Fruit fly (Drosophila melanogaster): ENCODE results near the gene CheB38b.

- TF ChIP-seq CG7045 (GFP tag; optimal IDR thresholded peaks at IDR 0.05) (no peak), Hr96 (GFP tag; optimal IDR thresholded peaks at IDR 0.05) (no peak), CG7101 (tag; optimal IDR thresholded peaks at IDR 0.05) (no peak), ovo (GFP tag; optimal IDR thresholded peaks at IDR 0.05) (no peak), Mnt (GFP tag; optimal IDR thresholded peaks at IDR 0.05) (no peak), tj (GFP tag; optimal IDR thresholded peaks at IDR 0.05) (no peak), CG14711 (tag; optimal IDR thresholded peaks at IDR 0.05) (no peak), CG5204 (GFP tag; optimal IDR thresholded peaks at IDR 0.05) (no peak), Clk (GFP tag; optimal IDR thresholded peaks at IDR 0.05) (no peak), CG12768 (GFP tag; optimal IDR thresholded peaks at IDR 0.05) (no peak), kay (GFP tag; ENCODE audit: borderline replicate concordance) (no peak)
Observed at dm6 chr2L:20835501-20835900, 18.4 kb upstream of the CheB38b start, which contains the start of gene Oseg5.
